Worm (Caenorhabditis elegans) whole organism, early embryonic: ENCODE measurements around the gene T06E4.7.

Source experiments
- B0310.2 ChIP-seq: sonication (generic microtip); optimal IDR thresholded peaks from 2 replicates; lab custom pipeline; 2016; ENCODE audit warnings: mild to moderate bottlenecking, missing genetic modification characterization, missing compliant biosample characterization
- ama-1 ChIP-seq: fragments of 150-350 bp; optimal IDR thresholded peaks from 2 replicates; lab custom pipeline; 2014
- hnd-1 ChIP-seq: sonication (generic microtip); optimal IDR thresholded peaks from 2 replicates; lab custom pipeline; 2016; ENCODE audit warnings: missing genetic modification characterization, missing compliant biosample characterization

- TF ChIP-seq ama-1 (lab: Kevin White, UChicago) (no peak), hnd-1 (tag; lab: Kevin White, UChicago) (no peak), B0310.2 (tag; lab: Kevin White, UChicago) (no peak)
Observed at ce11 chrV:9615725-9616124, 10.5 kb upstream of the T06E4.7 start, which contains the start of gene pqn-63.
